Worm (Caenorhabditis elegans): Measurements from ENCODE around the gene dos-1.

The dos-1 gene

ce11 chrIII:9138601-9139000, 34.9 kb downstream of the dos-1 start, which contains the start of gene ZK512.7:
TSS of gene ZK512.7 (minus strand) at chrIII:9138701.
- TF ChIP-seq unc-62 (GFP tag; optimal IDR thresholded peaks at IDR 0.05) = no peak

DNA sequence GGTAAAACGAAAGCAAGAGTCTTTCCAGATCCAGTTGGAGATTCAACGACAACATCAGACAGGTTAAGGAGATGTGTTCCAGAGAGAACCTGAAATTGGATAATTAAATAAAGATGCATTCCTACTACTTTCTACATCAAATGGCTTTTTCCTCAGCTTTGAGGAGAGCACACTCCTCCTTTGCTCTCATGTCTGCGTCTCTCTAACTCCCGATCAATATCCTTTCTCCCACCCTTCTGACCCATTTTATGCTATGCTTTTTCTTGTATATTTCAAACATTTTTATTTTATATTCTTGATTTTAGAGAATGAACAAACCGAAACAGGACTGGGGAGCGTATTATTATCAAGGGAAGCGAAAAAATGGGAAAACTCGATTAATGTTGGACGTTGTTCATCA, 40.2 kb downstream of the dos-1 start, which contains the start of gene ZK512.11:
ZK512.11 (plus strand) TSS at position 301 of the 400 bp plus-strand sequence.
- no peak for TF ChIP-seq unc-62 (GFP tag; optimal IDR thresholded peaks at IDR 0.05)

- no peak for TF ChIP-seq unc-62 (GFP tag; optimal IDR thresholded peaks at IDR 0.05)
Observed at ce11 chrIII:9144744-9145390, 41.1 kb downstream of the dos-1 start, which contains the start of the genes ZK512.2 and ZK512.4. TSS of gene ZK512.2 (minus strand) at chrIII:9144794. TSS of gene ZK512.4 (plus strand) at chrIII:9145340.

- TF ChIP-seq unc-62 (GFP tag; optimal IDR thresholded peaks at IDR 0.05) = no peak
Observed at ce11 chrIII:9145765-9146164, 42.0 kb downstream of the dos-1 start, which contains the start of gene ZK512.8. TSS of gene ZK512.8 (plus strand) at chrIII:9146065.

ce11 chrIII:9149132-9149531, 45.4 kb downstream of the dos-1 start:
- TF ChIP-seq unc-62 (GFP tag; optimal IDR thresholded peaks at IDR 0.05) = no peak

- TF ChIP-seq unc-62 (GFP tag; optimal IDR thresholded peaks at IDR 0.05) = no peak
Observed at ce11 chrIII:9151782-9152181, 48.0 kb downstream of the dos-1 start.

DNA sequence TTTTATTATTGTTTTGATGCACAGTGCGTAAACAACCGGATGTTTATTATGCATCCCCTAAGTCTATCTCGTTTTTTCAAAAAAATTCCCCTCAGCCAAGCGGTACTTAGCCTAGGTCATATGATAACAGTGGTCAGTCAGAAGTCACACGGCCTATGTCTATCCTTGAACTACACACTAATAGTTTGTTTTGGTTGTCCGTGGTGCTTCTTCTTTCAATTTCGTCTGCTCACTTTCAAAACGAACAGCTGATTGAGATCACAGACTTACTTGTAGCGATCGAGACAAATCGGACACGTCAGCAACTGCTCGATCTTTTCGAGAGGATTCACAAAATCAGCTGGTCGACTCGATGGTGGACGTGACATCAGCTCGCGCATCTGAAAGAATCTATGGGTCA, 49.2 kb downstream of the dos-1 start:
- TF ChIP-seq unc-62 (GFP tag; optimal IDR thresholded peaks at IDR 0.05) = no peak

DNA sequence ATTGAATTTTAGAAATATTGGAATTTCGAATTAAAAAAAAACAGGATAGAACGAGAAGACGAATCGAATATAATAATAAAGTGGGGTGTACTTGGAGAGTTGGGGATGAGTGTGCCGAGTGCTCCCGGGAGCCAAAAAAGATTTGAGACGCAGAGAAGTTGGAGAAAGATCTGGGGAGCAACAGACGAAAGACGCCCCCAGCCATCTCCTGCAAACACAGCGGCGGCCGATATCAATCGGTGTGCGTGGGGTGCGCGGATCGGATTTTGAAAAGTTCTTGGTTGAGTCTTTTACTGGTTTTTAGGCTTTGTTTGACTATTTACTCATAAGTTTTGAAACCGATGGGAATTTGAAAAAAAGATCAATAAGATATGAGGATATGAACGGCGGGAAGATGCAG, 50.1 kb downstream of the dos-1 start, which contains the start of gene nhl-1:
nhl-1 (minus strand) TSS at position 101 of the 400 bp plus-strand sequence.
- no peak for TF ChIP-seq unc-62 (GFP tag; optimal IDR thresholded peaks at IDR 0.05)

ce11 chrIII:9154766-9155165, 51.0 kb downstream of the dos-1 start, which contains the start of gene irld-34:
TSS of gene irld-34 (plus strand) at chrIII:9155066.
- TF ChIP-seq unc-62 (GFP tag; optimal IDR thresholded peaks at IDR 0.05) = no peak

Measured in whole organism, dauer.